Worm (Caenorhabditis elegans) whole organism, early embryonic: ENCODE data around the gene K06H6.2.

Source experiments
- ama-1 ChIP-seq: fragments of 150-350 bp; optimal IDR thresholded peaks from 2 replicates; lab custom pipeline; 2014
- ceh-36 ChIP-seq: sonication (generic microtip); optimal IDR thresholded peaks from 2 replicates; lab custom pipeline; 2016; ENCODE audit warnings: missing genetic modification characterization, inconsistent platforms, missing compliant biosample characterization
- hmg-4 ChIP-seq: fragments of 200-800 bp; sonication (Bioruptor generic); optimal IDR thresholded peaks from 2 replicates; lab custom pipeline; 2018; ENCODE audit warnings: mild to moderate bottlenecking, missing genetic modification characterization, missing compliant biosample characterization
- hnd-1 ChIP-seq: sonication (generic microtip); optimal IDR thresholded peaks from 2 replicates; lab custom pipeline; 2016; ENCODE audit warnings: missing genetic modification characterization, missing compliant biosample characterization
- tbx-11 ChIP-seq: fragments of 200-800 bp; sonication (Bioruptor generic); IDR thresholded peaks from 2 replicates; pipeline ENCODE4 v1.3.6; 2022; ENCODE audit warnings: missing genetic modification characterization, missing compliant biosample characterization

- TF ChIP-seq ceh-36 (tag; lab: Kevin White, UChicago) = no peak
- no peak for TF ChIP-seq ama-1 (lab: Kevin White, UChicago)
- TF ChIP-seq tbx-11 (GFP tag; lab: Robert Waterston, UW) = no peak
- no peak for TF ChIP-seq hmg-4 (GFP tag; lab: Kevin White, UChicago)
- TF ChIP-seq hnd-1 = no peak
Measured at ce11 chrV:604105-604504, 18.5 kb downstream of the K06H6.2 start, which contains the start of gene srlf-37.
